Worm (Caenorhabditis elegans) whole organism, young adult: ENCODE measurements around the gene lin-66.

Experiments used
- B0035.1 ChIP-seq: sonication (generic microtip); optimal IDR thresholded peaks from 2 replicates; lab custom pipeline; 2016; ENCODE audit warnings: missing genetic modification characterization, mild to moderate bottlenecking, missing compliant biosample characterization, missing genotype, missing genetic modification reagents
- B0336.3 ChIP-seq: fragments of 200-800 bp; sonication (Bioruptor generic); IDR thresholded peaks from 2 replicates; pipeline ENCODE4 v1.3.6; 2022; ENCODE audit warnings: missing genetic modification characterization, missing compliant biosample characterization
- F10E7.11 ChIP-seq: sonication (generic microtip); optimal IDR thresholded peaks from 2 replicates; lab custom pipeline; 2017; ENCODE audit warnings: mild to moderate bottlenecking, missing genetic modification characterization, moderate library complexity, missing compliant biosample characterization
- F22D6.2 ChIP-seq: sonication (generic microtip); optimal IDR thresholded peaks from 2 replicates; lab custom pipeline; 2016; ENCODE audit warnings: mild to moderate bottlenecking, missing genetic modification characterization, missing compliant biosample characterization
- F39B2.1 ChIP-seq: fragments of 200-800 bp; sonication (Bioruptor generic); IDR thresholded peaks from 2 replicates; pipeline ENCODE4 v1.3.6; 2022; ENCODE audit warnings: missing genetic modification reagents, missing genetic modification characterization, missing compliant biosample characterization
- K12H6.12 ChIP-seq: fragments of 200-800 bp; sonication (Bioruptor generic); optimal IDR thresholded peaks from 2 replicates; lab custom pipeline; 2018; ENCODE audit warnings: mild to moderate bottlenecking, missing genetic modification characterization, missing compliant biosample characterization
- T26A5.8 ChIP-seq: sonication (generic microtip); optimal IDR thresholded peaks from 2 replicates; lab custom pipeline; 2016; ENCODE audit warnings: missing genetic modification characterization, missing compliant biosample characterization
- Y95B8A.8 ChIP-seq: fragments of 200-800 bp; sonication (Bioruptor generic); IDR thresholded peaks from 2 replicates; pipeline ENCODE4 v1.3.6; 2022; ENCODE audit warnings: missing genetic modification reagents, missing genetic modification characterization, missing compliant biosample characterization
- akir-1 ChIP-seq: fragments of 200-800 bp; sonication (Bioruptor generic); optimal IDR thresholded peaks from 2 replicates; lab custom pipeline; 2018; ENCODE audit warnings: mild to moderate bottlenecking, missing genetic modification characterization, moderate library complexity, missing compliant biosample characterization
- ama-1 ChIP-seq, 3 experiments: fragments of 150-350 bp in 1 of 3; sonication (generic microtip) in 2 of 3; optimal IDR thresholded peaks; 2 replicates each; lab custom pipeline; 2014 to 2018; ENCODE audit warnings: missing biosample characterization in 2 of 3, missing genetic modification characterization in 2 of 3, missing genetic modification reagents in 2 of 3
- athp-1 ChIP-seq: sonication (generic microtip); optimal IDR thresholded peaks from 2 replicates; lab custom pipeline; 2017; ENCODE audit warnings: mild to moderate bottlenecking, missing genetic modification characterization, missing compliant biosample characterization
- ccch-3 ChIP-seq: fragments of 200-800 bp; sonication (Bioruptor generic); optimal IDR thresholded peaks from 2 replicates; lab custom pipeline; 2018; ENCODE audit warnings: mild to moderate bottlenecking, missing genetic modification characterization, missing compliant biosample characterization
- cebp-1 ChIP-seq, 2 experiments: fragments of 200-800 bp in 1 of 2; sonication (Bioruptor generic) in 1 of 2; sonication (generic microtip) in 1 of 2; IDR thresholded peaks in 1 of 2; optimal IDR thresholded peaks in 1 of 2; 2 replicates each; pipeline versions ENCODE4 v1.3.6 to Lab custom; 2017 to 2022; ENCODE audit warnings: missing compliant biosample characterization in 2 of 2, missing genetic modification characterization in 2 of 2, mild to moderate bottlenecking in 1 of 2, missing genetic modification reagents in 1 of 2, moderate library complexity in 1 of 2
- ceh-79 ChIP-seq: sonication (generic microtip); optimal IDR thresholded peaks from 2 replicates; lab custom pipeline; 2017; ENCODE audit warnings: mild to moderate bottlenecking, missing genetic modification characterization, missing compliant biosample characterization
- ceh-91 ChIP-seq: fragments of 200-800 bp; sonication (Bioruptor generic); IDR thresholded peaks from 2 replicates; pipeline ENCODE4 v1.3.6; 2022; ENCODE audit warnings: missing genetic modification reagents, missing genetic modification characterization, missing compliant biosample characterization
- chd-7 ChIP-seq: sonication (generic microtip); optimal IDR thresholded peaks from 2 replicates; lab custom pipeline; 2016; ENCODE audit warnings: mild to moderate bottlenecking, missing genetic modification characterization, moderate library complexity, missing compliant biosample characterization
- dpl-1 ChIP-seq: fragments of 150-350 bp; optimal IDR thresholded peaks from 2 replicates; lab custom pipeline; 2014; ENCODE audit warnings: missing biosample characterization, missing genetic modification reagents, missing genetic modification characterization
- egl-44 ChIP-seq: fragments of 200-800 bp; sonication (Bioruptor generic); IDR thresholded peaks from 2 replicates; pipeline ENCODE4 v1.3.6; 2022; ENCODE audit warnings: missing genetic modification reagents, missing genetic modification characterization, missing compliant biosample characterization
- ekl-4 ChIP-seq: fragments of 200-800 bp; sonication (Bioruptor generic); IDR thresholded peaks from 2 replicates; pipeline ENCODE4 v1.3.6; 2022; ENCODE audit warnings: missing genetic modification reagents, missing genetic modification characterization, missing compliant biosample characterization
- ets-4 ChIP-seq: fragments of 200-800 bp; sonication (Bioruptor generic); optimal IDR thresholded peaks from 2 replicates; lab custom pipeline; 2018; ENCODE audit warnings: mild to moderate bottlenecking, missing genetic modification characterization, missing compliant biosample characterization
- gei-17 ChIP-seq: fragments of 200-800 bp; sonication (Bioruptor generic); optimal IDR thresholded peaks from 2 replicates; lab custom pipeline; 2018; ENCODE audit warnings: mild to moderate bottlenecking, missing genetic modification characterization, missing compliant biosample characterization
- hmg-1.2 ChIP-seq: fragments of 200-800 bp; sonication (Bioruptor generic); IDR thresholded peaks from 2 replicates; pipeline ENCODE4 v1.3.6; 2022; ENCODE audit warnings: missing genetic modification reagents, missing genetic modification characterization, missing compliant biosample characterization
- hrde-1 ChIP-seq: sonication (generic microtip); optimal IDR thresholded peaks from 2 replicates; lab custom pipeline; 2016; ENCODE audit warnings: missing genetic modification characterization, mild to moderate bottlenecking, missing compliant biosample characterization, moderate library complexity, missing genotype, missing genetic modification reagents, borderline replicate concordance
- lag-1 ChIP-seq: fragments of 200-800 bp; sonication (Bioruptor generic); IDR thresholded peaks from 2 replicates; pipeline ENCODE4 v1.3.6; 2022; ENCODE audit warnings: missing genetic modification reagents, missing genetic modification characterization, missing compliant biosample characterization
- let-607 ChIP-seq, 2 experiments: fragments of 200-800 bp in 1 of 2; sonication (Bioruptor generic) in 1 of 2; sonication (generic microtip) in 1 of 2; optimal IDR thresholded peaks; 2 replicates each; lab custom pipeline; 2016 to 2018; ENCODE audit warnings: mild to moderate bottlenecking in 2 of 2, missing compliant biosample characterization in 2 of 2, missing genetic modification characterization in 2 of 2, moderate library complexity in 2 of 2, missing genotype in 1 of 2
- lin-40 ChIP-seq: sonication (generic microtip); optimal IDR thresholded peaks from 2 replicates; lab custom pipeline; 2016; ENCODE audit warnings: missing genetic modification characterization, mild to moderate bottlenecking, missing compliant biosample characterization, missing genotype, missing genetic modification reagents
- lir-1 ChIP-seq: fragments of 200-800 bp; sonication (Bioruptor generic); conservative IDR thresholded peaks from 2 replicates; pipeline ENCODE4 v1.3.6; 2022; ENCODE audit warnings: missing genetic modification reagents, missing genetic modification characterization, missing compliant biosample characterization
- lsl-1 ChIP-seq: fragments of 200-800 bp; sonication (Bioruptor generic); optimal IDR thresholded peaks from 2 replicates; lab custom pipeline; 2018; ENCODE audit warnings: mild to moderate bottlenecking, missing genetic modification characterization, moderate library complexity, missing compliant biosample characterization
- madf-10 ChIP-seq: sonication (generic microtip); optimal IDR thresholded peaks from 2 replicates; lab custom pipeline; 2016; ENCODE audit warnings: mild to moderate bottlenecking, missing genetic modification characterization, missing compliant biosample characterization
- mcd-1 ChIP-seq: fragments of 200-800 bp; sonication (Bioruptor generic); IDR thresholded peaks from 2 replicates; pipeline ENCODE4 v1.3.6; 2022; ENCODE audit warnings: missing genetic modification reagents, missing genetic modification characterization, missing compliant biosample characterization
- nfya-1 ChIP-seq: sonication (generic microtip); optimal IDR thresholded peaks from 2 replicates; lab custom pipeline; 2017; ENCODE audit warnings: antibody characterized with exemption, missing compliant biosample characterization, missing genetic modification characterization, borderline replicate concordance; ENCODE audit not compliant: insufficient read depth
- nfyb-1 ChIP-seq: fragments of 200-800 bp; sonication (Bioruptor generic); IDR thresholded peaks from 2 replicates; pipeline ENCODE4 v1.3.6; 2022; ENCODE audit warnings: missing genetic modification reagents, missing genetic modification characterization, missing compliant biosample characterization
- nhr-179 ChIP-seq: sonication (generic microtip); optimal IDR thresholded peaks from 2 replicates; lab custom pipeline; 2016; ENCODE audit warnings: mild to moderate bottlenecking, missing genetic modification characterization, missing compliant biosample characterization
- pha-4 ChIP-seq: fragments of 150-350 bp; sonication (generic microtip); optimal IDR thresholded peaks from 2 replicates; lab custom pipeline; 2014; ENCODE audit warnings: missing biosample characterization, missing genetic modification reagents, missing genetic modification characterization
- sdz-38 ChIP-seq: sonication (generic microtip); optimal IDR thresholded peaks from 2 replicates; lab custom pipeline; 2016; ENCODE audit warnings: missing genotype, missing genetic modification characterization, missing compliant biosample characterization
- snpc-1.3 ChIP-seq: sonication (generic microtip); optimal IDR thresholded peaks from 2 replicates; lab custom pipeline; 2017; ENCODE audit warnings: missing genetic modification characterization, mild to moderate bottlenecking, missing compliant biosample characterization, antibody characterized with exemption, moderate library complexity, missing genotype, missing genetic modification reagents; ENCODE audit not compliant: insufficient read depth
- somi-1 ChIP-seq: fragments of 200-800 bp; sonication (Bioruptor generic); optimal IDR thresholded peaks from 2 replicates; lab custom pipeline; 2018; ENCODE audit warnings: mild to moderate bottlenecking, missing genetic modification characterization, missing compliant biosample characterization
- tbp1 ChIP-seq: fragments of 200-800 bp; sonication (Bioruptor generic); optimal IDR thresholded peaks from 2 replicates; lab custom pipeline; 2018; ENCODE audit warnings: mild to moderate bottlenecking, missing genetic modification characterization, missing compliant biosample characterization
- tbx-9 ChIP-seq: sonication (generic microtip); optimal IDR thresholded peaks from 2 replicates; lab custom pipeline; 2016; ENCODE audit warnings: borderline replicate concordance, missing genetic modification characterization, inconsistent platforms, missing compliant biosample characterization
- tlf-1 ChIP-seq: fragments of 200-800 bp; sonication (Bioruptor generic); optimal IDR thresholded peaks from 2 replicates; lab custom pipeline; 2018; ENCODE audit warnings: mild to moderate bottlenecking, missing genetic modification characterization, missing compliant biosample characterization
- unc-62 ChIP-seq: fragments of 150-350 bp; optimal IDR thresholded peaks from 2 replicates; lab custom pipeline; 2014; ENCODE audit warnings: missing biosample characterization, missing genetic modification reagents, missing genetic modification characterization
- xnd-1 ChIP-seq: sonication (generic microtip); optimal IDR thresholded peaks from 2 replicates; lab custom pipeline; 2016; ENCODE audit warnings: missing genotype, missing genetic modification reagents, missing genetic modification characterization, missing compliant biosample characterization
- zfh-2 ChIP-seq: fragments of 200-800 bp; sonication (Bioruptor generic); conservative IDR thresholded peaks from 2 replicates; pipeline ENCODE4 v1.3.6; 2022; ENCODE audit warnings: missing genetic modification reagents, missing genetic modification characterization, missing compliant biosample characterization
- ztf-25 ChIP-seq: fragments of 200-800 bp; sonication (Bioruptor generic); IDR thresholded peaks from 2 replicates; pipeline ENCODE4 v1.3.6; 2022; ENCODE audit warnings: missing genetic modification reagents, missing genetic modification characterization, missing compliant biosample characterization
- ztf-3 ChIP-seq: fragments of 200-800 bp; sonication (Bioruptor generic); optimal IDR thresholded peaks from 2 replicates; lab custom pipeline; 2018; ENCODE audit warnings: mild to moderate bottlenecking, missing genetic modification characterization, missing compliant biosample characterization

lin-66 gene

ce11 chrIV:13880803-13881202 is 7.1 kb upstream of the lin-66 start (continued):
- no peak for TF ChIP-seq mcd-1 (GFP tag; lab: Robert Waterston, UW)
- TF ChIP-seq ets-4 (GFP tag; lab: Kevin White, UChicago): no peak
- no peak for TF ChIP-seq chd-7 (tag; lab: Kevin White, UChicago)
- TF ChIP-seq tbx-9: no peak
- no peak for TF ChIP-seq ekl-4
- no peak for TF ChIP-seq cebp-1 (GFP tag; IDR thresholded peaks at IDR 0.05; lab: Robert Waterston, UW)
- peak; percentile 39 for TF ChIP-seq cebp-1 (tag; optimal IDR thresholded peaks at IDR 0.05; lab: Kevin White, UChicago)
- TF ChIP-seq lir-1: no peak
- TF ChIP-seq somi-1 (GFP tag; lab: Kevin White, UChicago): peak; percentile 15

- TF ChIP-seq cebp-1 (GFP tag; IDR thresholded peaks at IDR 0.05; lab: Robert Waterston, UW) (0 out of 2 replicates have a peak, but pooled peaks have one; percentile 45), cebp-1 (tag; optimal IDR thresholded peaks at IDR 0.05; lab: Kevin White, UChicago) (peak; percentile 74), akir-1 (no peak), ztf-25 (GFP tag; lab: Robert Waterston, UW) (no peak), nfyb-1 (GFP tag; lab: Robert Waterston, UW) (peak; percentile 89), dpl-1 (GFP tag; lab: Kevin White, UChicago) (peak; percentile 39), T26A5.8 (tag; lab: Kevin White, UChicago) (no peak), snpc-1.3 (tag; lab: Kevin White, UChicago) (peak; percentile 97), ama-1 (optimal IDR thresholded peaks at IDR 0.05; lab: Kevin White, UChicago) (peak; percentile 7), ama-1 (GFP tag; optimal IDR thresholded peaks at IDR 0.05; lab: Kevin White, UChicago) (no peak), unc-62 (GFP tag; lab: Kevin White, UChicago) (no peak), tlf-1 (GFP tag; lab: Kevin White, UChicago) (peak; percentile 74), let-607 (tag; optimal IDR thresholded peaks at IDR 0.05; lab: Kevin White, UChicago) (peak; percentile 26 to 40), lsl-1 (peak; percentile 98), tbp1 (GFP tag; lab: Kevin White, UChicago) (peak; percentile 77), pha-4 (tag; lab: Kevin White, UChicago) (peak; percentile 81), gei-17 (peak; percentile 19), zfh-2 (peak; percentile 66; the same call in 1 of the 2 replicates), athp-1 (tag; lab: Kevin White, UChicago) (peak; percentile 43), mcd-1 (GFP tag; lab: Robert Waterston, UW) (peak; percentile 84), ztf-3 (GFP tag; lab: Kevin White, UChicago) (no peak), F39B2.1 (no peak), B0035.1 (no peak), F22D6.2 (tag; lab: Kevin White, UChicago) (no peak), nhr-179 (tag; lab: Kevin White, UChicago) (no peak), sdz-38 (no peak), ceh-91 (GFP tag; lab: Robert Waterston, UW) (peak; percentile 74), nfya-1 (tag; lab: Kevin White, UChicago) (no peak), hmg-1.2 (peak; percentile 98), Y95B8A.8 (GFP tag; lab: Robert Waterston, UW) (0 out of 2 replicates have a peak, but pooled peaks have one; percentile 39), lag-1 (no peak), egl-44 (GFP tag; lab: Robert Waterston, UW) (no peak), madf-10 (tag; lab: Kevin White, UChicago) (peak; percentile 94), F10E7.11 (tag; lab: Kevin White, UChicago) (no peak), hrde-1 (tag; lab: Kevin White, UChicago) (no peak), xnd-1 (tag; lab: Kevin White, UChicago) (peak; percentile 79), K12H6.12 (tag; lab: Kevin White, UChicago) (no peak), ceh-79 (no peak), ccch-3 (GFP tag; lab: Kevin White, UChicago) (no peak), ekl-4 (peak; percentile 72), lin-40 (peak; percentile 64), B0336.3 (0 out of 2 replicates have a peak, but pooled peaks have one; percentile 35)
Observed at ce11 chrIV:13881754-13882275, 6.1 kb upstream of the lin-66 start, which contains the start of gene rpl-29. rpl-29 (plus strand) TSS chrIV:13882225.
